Worm (Caenorhabditis elegans): Measurements from ENCODE around the gene F44D12.2.

- no peak for TF ChIP-seq elt-3 (tag; optimal IDR thresholded peaks at IDR 0.05)
- TF ChIP-seq jun-1 (tag; optimal IDR thresholded peaks at IDR 0.05): no peak
- TF ChIP-seq zag-1 (tag; optimal IDR thresholded peaks at IDR 0.05): no peak
- TF ChIP-seq R02D3.7 (tag; optimal IDR thresholded peaks at IDR 0.05): no peak
- TF ChIP-seq ztf-11 (tag; optimal IDR thresholded peaks at IDR 0.05): no peak
- no peak for TF ChIP-seq pha-4 (tag; optimal IDR thresholded peaks at IDR 0.05)
- TF ChIP-seq nhr-11 (tag; optimal IDR thresholded peaks at IDR 0.05): no peak
Measured at ce11 chrIV:10046005-10046404, 28.5 kb upstream of the F44D12.2 start.
